Worm (Caenorhabditis elegans): ENCODE results near the gene sur-7.

DNA sequence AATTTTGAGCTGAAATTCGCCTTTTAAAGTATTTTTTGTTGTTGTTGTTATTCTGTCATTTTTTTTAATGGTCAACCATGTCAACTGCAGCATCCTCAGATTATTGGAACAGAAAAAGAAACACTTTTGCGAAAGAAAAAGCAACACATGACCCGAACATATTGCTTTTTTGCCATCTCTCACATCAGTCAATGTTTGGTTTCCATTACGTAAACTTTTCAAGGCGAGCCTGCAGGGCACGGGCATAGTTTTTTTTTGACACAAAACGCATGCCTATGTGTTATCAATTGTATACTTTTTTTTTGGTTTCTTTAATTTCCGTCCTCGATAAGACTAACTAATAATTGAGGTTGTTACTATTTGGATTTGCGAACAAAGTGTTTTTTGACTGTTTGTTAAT lies 39.0 kb upstream of the sur-7 start:
- TF ChIP-seq snpc-4 (tag; optimal IDR thresholded peaks at IDR 0.05): no peak
- no peak for TF ChIP-seq mdl-1 (tag; optimal IDR thresholded peaks at IDR 0.05)
- no peak for TF ChIP-seq nhr-23 (tag; optimal IDR thresholded peaks at IDR 0.05)
- TF ChIP-seq nhr-237 (tag; optimal IDR thresholded peaks at IDR 0.05): no peak
- TF ChIP-seq nhr-77 (tag; optimal IDR thresholded peaks at IDR 0.05): no peak
- TF ChIP-seq fos-1 (tag; optimal IDR thresholded peaks at IDR 0.05): peak; percentile 39
- no peak for TF ChIP-seq nhr-11 (tag; optimal IDR thresholded peaks at IDR 0.05)
